Worm (Caenorhabditis elegans): ENCODE results near the gene vit-3.
A peak's percentile ranks its signal among the peaks of the same experiment; 100 is the strongest.

Gene vit-3

DNA sequence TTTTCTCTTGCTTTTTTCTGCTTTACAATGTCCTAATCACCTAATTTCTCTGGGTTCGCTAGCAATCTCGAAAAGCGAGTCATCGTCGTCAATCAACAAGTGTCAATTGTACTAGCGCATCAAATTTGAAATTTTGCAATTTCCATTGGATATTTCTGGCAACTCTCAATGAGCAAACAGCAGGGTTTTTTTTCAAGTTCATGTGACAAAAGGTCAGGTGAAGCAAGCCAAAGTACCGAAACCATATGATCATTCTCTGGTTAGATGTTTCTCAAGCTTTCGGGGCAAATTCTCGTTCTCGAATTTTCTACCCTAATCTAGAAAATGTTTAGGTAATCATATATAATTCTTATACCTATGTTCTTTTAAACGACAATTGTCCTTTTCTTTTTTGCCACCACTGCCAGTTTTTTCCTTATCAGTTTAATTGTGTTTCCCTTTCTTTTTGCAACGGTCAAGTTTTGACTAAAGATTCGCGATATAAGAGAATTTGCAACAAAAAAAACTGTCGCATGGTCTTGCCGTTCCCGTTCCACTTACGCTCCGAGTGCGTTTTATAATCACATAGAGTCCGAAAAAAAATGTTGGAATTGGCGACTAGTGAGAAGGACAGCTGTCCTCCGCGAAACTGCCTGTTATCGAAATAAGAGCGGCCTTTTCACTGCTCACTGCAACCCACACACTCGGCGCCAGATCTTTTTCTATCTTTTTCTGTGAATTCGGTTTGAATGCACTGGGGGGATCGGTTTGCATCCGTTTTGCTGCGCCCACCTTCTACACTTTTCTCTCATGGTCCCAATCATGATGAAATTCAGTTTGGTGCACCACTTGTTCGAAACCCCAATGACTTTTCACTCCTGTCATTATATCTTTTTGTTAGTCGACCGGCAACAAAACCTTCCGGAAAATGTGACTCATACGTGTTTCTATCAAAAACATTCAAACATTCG, 35.8 kb downstream of the vit-3 start:
- TF ChIP-seq Y53F4B.3 (GFP tag; IDR thresholded peaks at IDR 0.05) (no peak), mel-28 (tag; optimal IDR thresholded peaks at IDR 0.05; ENCODE audit: borderline replicate concordance) (no peak), ztf-3 (GFP tag; optimal IDR thresholded peaks at IDR 0.05) (no peak), pha-4 (tag; optimal IDR thresholded peaks at IDR 0.05) (no peak), bed-2 (GFP tag; IDR thresholded peaks at IDR 0.05) (no peak), dpl-1 (GFP tag; optimal IDR thresholded peaks at IDR 0.05) (no peak), nhr-80 (tag; optimal IDR thresholded peaks at IDR 0.05) (peak; percentile 10), bed-1 (GFP tag; IDR thresholded peaks at IDR 0.05) (no peak), nhr-27 (tag; optimal IDR thresholded peaks at IDR 0.05) (no peak), nhr-120 (GFP tag; IDR thresholded peaks at IDR 0.05) (no peak), snpc-1.3 (tag; optimal IDR thresholded peaks at IDR 0.05; ENCODE audit: insufficient read depth) (no peak), hsf-1 (GFP tag; IDR thresholded peaks at IDR 0.05) (peak; percentile 80)

ce11 chrX:3535505-3535904, 36.8 kb downstream of the vit-3 start:
- TF ChIP-seq C17E4.6 (GFP tag; IDR thresholded peaks at IDR 0.05) (no peak), F39B2.1 (GFP tag; IDR thresholded peaks at IDR 0.05) (no peak), mxl-1 (tag; optimal IDR thresholded peaks at IDR 0.05) (no peak), sdz-38 (tag; optimal IDR thresholded peaks at IDR 0.05) (no peak), Y67H2A.10 (GFP tag; conservative IDR thresholded peaks at IDR 0.05) (no peak), ztf-25 (GFP tag; IDR thresholded peaks at IDR 0.05) (no peak), nhr-27 (tag; optimal IDR thresholded peaks at IDR 0.05) (no peak), dox-1 (GFP tag; IDR thresholded peaks at IDR 0.05) (no peak), Y53G8AR.9 (GFP tag; conservative IDR thresholded peaks at IDR 0.05) (no peak), lsy-27 (tag; optimal IDR thresholded peaks at IDR 0.05; ENCODE audit: borderline replicate concordance, insufficient read depth) (no peak), nfya-2 (GFP tag; IDR thresholded peaks at IDR 0.05) (no peak), sea-2 (GFP tag; IDR thresholded peaks at IDR 0.05) (no peak), xnd-1 (tag; optimal IDR thresholded peaks at IDR 0.05) (no peak), unc-62 (GFP tag; optimal IDR thresholded peaks at IDR 0.05) (no peak), F57C9.4 (tag; optimal IDR thresholded peaks at IDR 0.05) (no peak), tlf-1 (GFP tag; optimal IDR thresholded peaks at IDR 0.05) (no peak), ceh-79 (tag; optimal IDR thresholded peaks at IDR 0.05) (no peak), rpc-1 (optimal IDR thresholded peaks at IDR 0.05) (no peak), rpc-1 (tag; optimal IDR thresholded peaks at IDR 0.05) (no peak), Y53F4B.3 (GFP tag; IDR thresholded peaks at IDR 0.05) (no peak), ZK185.1 (tag; optimal IDR thresholded peaks at IDR 0.05; ENCODE audit: poor library complexity, severe bottlenecking) (no peak)

- TF ChIP-seq sdz-38 (tag; optimal IDR thresholded peaks at IDR 0.05) (no peak), nhr-27 (tag; optimal IDR thresholded peaks at IDR 0.05) (no peak), sptf-2 (GFP tag; optimal IDR thresholded peaks at IDR 0.05) (no peak), nhr-80 (tag; optimal IDR thresholded peaks at IDR 0.05) (peak; percentile 95), atf-7 (tag; optimal IDR thresholded peaks at IDR 0.05) (peak; percentile 8), madf-8 (GFP tag; conservative IDR thresholded peaks at IDR 0.05) (no peak), dox-1 (GFP tag; IDR thresholded peaks at IDR 0.05) (peak; percentile 71), Y67H2A.10 (GFP tag; conservative IDR thresholded peaks at IDR 0.05) (no peak), cebp-1 (GFP tag; IDR thresholded peaks at IDR 0.05) (no peak), cebp-1 (tag; optimal IDR thresholded peaks at IDR 0.05) (peak; percentile 60), let-607 (tag; optimal IDR thresholded peaks at IDR 0.05) (peak in 1 of 2 experiments; percentile 38), tbp1 (GFP tag; optimal IDR thresholded peaks at IDR 0.05) (peak; percentile 24), ets-4 (GFP tag; optimal IDR thresholded peaks at IDR 0.05) (peak; percentile 40), lin-40 (tag; optimal IDR thresholded peaks at IDR 0.05) (peak; percentile 34), pha-4 (tag; optimal IDR thresholded peaks at IDR 0.05) (peak; percentile 21)
Measured at ce11 chrX:3534218-3534617, 38.1 kb downstream of the vit-3 start.

Data from whole organism, young adult.